Fruit fly (Drosophila melanogaster): ENCODE results near the gene CG6834.

CG6834 gene

DNA sequence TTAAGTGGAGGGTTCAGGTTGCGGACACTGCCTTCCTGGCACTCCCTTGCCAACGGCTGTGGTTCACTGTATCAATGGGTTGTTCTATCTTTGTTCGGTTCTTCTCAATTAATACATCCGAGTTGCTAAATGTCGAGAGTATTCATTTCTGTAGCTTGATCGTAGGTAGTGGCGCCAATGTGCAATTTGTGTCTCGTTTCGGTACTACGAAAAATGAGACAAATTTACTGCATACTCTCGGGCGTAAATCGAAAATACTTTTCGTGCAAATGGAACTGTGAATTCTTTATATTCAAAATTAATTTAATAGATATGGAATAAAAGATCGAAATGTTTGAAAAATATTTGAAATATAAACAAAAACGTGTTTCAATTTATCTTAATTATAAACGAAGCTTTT is 22.4 kb downstream of the CG6834 start:
- TF ChIP-seq psq (optimal IDR thresholded peaks at IDR 0.05) (no peak), Dll (optimal IDR thresholded peaks at IDR 0.05) (no peak), pan (optimal IDR thresholded peaks at IDR 0.05) (no peak), CG8478 (optimal IDR thresholded peaks at IDR 0.05) (no peak), EcR (GFP tag; optimal IDR thresholded peaks at IDR 0.05) (no peak), usp (GFP tag; optimal IDR thresholded peaks at IDR 0.05) (no peak)

DNA sequence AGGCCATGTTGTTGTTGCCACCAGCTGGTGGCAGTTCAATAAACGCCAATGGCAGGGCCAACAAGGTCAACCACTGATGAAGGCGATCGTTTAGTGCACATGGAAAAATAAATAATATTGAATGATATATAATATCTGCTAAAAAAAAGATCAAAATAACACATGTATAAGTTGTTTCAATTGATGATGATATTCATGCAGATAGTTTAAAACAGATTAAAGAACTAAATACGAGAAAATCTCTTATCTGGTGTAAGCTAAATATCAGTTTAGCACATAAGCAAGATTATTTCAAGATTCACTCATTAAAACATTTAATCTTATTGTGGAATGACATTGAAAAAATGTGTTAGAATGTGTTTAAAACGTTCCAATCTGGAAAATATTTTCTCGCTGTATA is 24.5 kb downstream of the CG6834 start:
- no peak for TF ChIP-seq CG8478 (optimal IDR thresholded peaks at IDR 0.05)
- no peak for TF ChIP-seq Dll (optimal IDR thresholded peaks at IDR 0.05)

DNA sequence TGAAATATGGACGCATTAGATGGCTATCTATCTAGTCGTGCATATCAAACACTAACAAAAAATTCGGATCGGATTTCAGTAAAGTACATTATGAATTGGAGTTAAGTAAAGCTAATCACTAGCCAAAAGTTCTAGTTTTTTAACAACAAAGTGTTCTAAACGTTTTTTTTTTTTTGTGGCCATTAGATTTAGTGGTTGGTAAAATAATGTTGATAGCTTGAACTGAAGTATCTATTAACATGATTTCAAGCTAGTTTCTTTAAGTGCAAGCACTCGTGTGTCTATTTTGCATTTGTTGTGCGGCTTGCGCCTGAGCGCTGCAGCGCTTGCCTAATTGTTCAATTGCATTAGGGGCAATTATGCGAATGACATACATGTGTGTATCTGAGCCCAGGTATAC is 25.3 kb downstream of the CG6834 start:
- TF ChIP-seq EcR (GFP tag; optimal IDR thresholded peaks at IDR 0.05), result no peak
- no peak for TF ChIP-seq pan (optimal IDR thresholded peaks at IDR 0.05)
- TF ChIP-seq usp (GFP tag; optimal IDR thresholded peaks at IDR 0.05), result no peak
- no peak for TF ChIP-seq CG8478 (optimal IDR thresholded peaks at IDR 0.05)
- no peak for TF ChIP-seq psq (optimal IDR thresholded peaks at IDR 0.05)
- no peak for TF ChIP-seq Dll (optimal IDR thresholded peaks at IDR 0.05)

- TF ChIP-seq Dll (optimal IDR thresholded peaks at IDR 0.05) (no peak), pan (optimal IDR thresholded peaks at IDR 0.05) (no peak), EcR (GFP tag; optimal IDR thresholded peaks at IDR 0.05) (no peak), psq (optimal IDR thresholded peaks at IDR 0.05) (no peak), usp (GFP tag; optimal IDR thresholded peaks at IDR 0.05) (no peak), CG8478 (optimal IDR thresholded peaks at IDR 0.05) (no peak)
These were observed 26.2 kb downstream of the CG6834 start for dm6 chr3R:11661712-11662111.

DNA sequence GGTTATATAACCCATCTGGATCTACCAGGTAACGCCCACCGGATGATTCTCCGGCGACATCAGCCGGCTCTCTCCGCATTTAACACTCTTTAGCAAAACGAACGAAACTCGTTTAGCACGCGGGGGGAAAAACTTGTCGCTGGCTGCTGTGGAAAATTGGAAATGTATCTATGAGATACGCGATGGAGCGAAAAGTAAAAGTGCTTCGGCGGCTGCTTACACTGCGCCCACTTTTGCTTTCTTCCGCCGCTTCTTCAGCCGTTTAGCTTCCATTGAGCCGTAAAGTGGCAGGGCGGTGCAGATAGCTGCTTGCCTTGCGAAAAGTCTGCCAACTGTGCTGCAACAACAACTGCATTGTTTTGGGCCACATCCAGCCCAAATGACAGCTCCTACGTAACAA is 26.7 kb downstream of the CG6834 start:
- no peak for TF ChIP-seq pan (optimal IDR thresholded peaks at IDR 0.05)
- TF ChIP-seq psq (optimal IDR thresholded peaks at IDR 0.05), result no peak
- TF ChIP-seq CG8478 (optimal IDR thresholded peaks at IDR 0.05), result no peak
- no peak for TF ChIP-seq Dll (optimal IDR thresholded peaks at IDR 0.05)
- TF ChIP-seq EcR (GFP tag; optimal IDR thresholded peaks at IDR 0.05), result no peak
- no peak for TF ChIP-seq usp (GFP tag; optimal IDR thresholded peaks at IDR 0.05)

dm6 chr3R:11657786-11658193 is 30.1 kb downstream of the CG6834 start:
- TF ChIP-seq usp (GFP tag; optimal IDR thresholded peaks at IDR 0.05) (no peak), psq (optimal IDR thresholded peaks at IDR 0.05) (no peak), CG8478 (optimal IDR thresholded peaks at IDR 0.05) (no peak), EcR (GFP tag; optimal IDR thresholded peaks at IDR 0.05) (no peak), Dll (optimal IDR thresholded peaks at IDR 0.05) (no peak), pan (optimal IDR thresholded peaks at IDR 0.05) (no peak)

- TF ChIP-seq EcR (GFP tag; optimal IDR thresholded peaks at IDR 0.05) (no peak), Dll (optimal IDR thresholded peaks at IDR 0.05) (no peak), pan (optimal IDR thresholded peaks at IDR 0.05) (no peak), psq (optimal IDR thresholded peaks at IDR 0.05) (no peak), CG8478 (optimal IDR thresholded peaks at IDR 0.05) (no peak), usp (GFP tag; optimal IDR thresholded peaks at IDR 0.05) (no peak)
These were observed 31.2 kb downstream of the CG6834 start for dm6 chr3R:11656614-11657216.

dm6 chr3R:11655873-11656374 is 32.0 kb downstream of the CG6834 start, which contains the start of gene CG42327:
Gene CG42327 (plus strand): TSS chr3R:11656149.
- TF ChIP-seq usp (GFP tag; optimal IDR thresholded peaks at IDR 0.05), result no peak
- no peak for TF ChIP-seq EcR (GFP tag; optimal IDR thresholded peaks at IDR 0.05)
- TF ChIP-seq pan (optimal IDR thresholded peaks at IDR 0.05), result no peak

DNA sequence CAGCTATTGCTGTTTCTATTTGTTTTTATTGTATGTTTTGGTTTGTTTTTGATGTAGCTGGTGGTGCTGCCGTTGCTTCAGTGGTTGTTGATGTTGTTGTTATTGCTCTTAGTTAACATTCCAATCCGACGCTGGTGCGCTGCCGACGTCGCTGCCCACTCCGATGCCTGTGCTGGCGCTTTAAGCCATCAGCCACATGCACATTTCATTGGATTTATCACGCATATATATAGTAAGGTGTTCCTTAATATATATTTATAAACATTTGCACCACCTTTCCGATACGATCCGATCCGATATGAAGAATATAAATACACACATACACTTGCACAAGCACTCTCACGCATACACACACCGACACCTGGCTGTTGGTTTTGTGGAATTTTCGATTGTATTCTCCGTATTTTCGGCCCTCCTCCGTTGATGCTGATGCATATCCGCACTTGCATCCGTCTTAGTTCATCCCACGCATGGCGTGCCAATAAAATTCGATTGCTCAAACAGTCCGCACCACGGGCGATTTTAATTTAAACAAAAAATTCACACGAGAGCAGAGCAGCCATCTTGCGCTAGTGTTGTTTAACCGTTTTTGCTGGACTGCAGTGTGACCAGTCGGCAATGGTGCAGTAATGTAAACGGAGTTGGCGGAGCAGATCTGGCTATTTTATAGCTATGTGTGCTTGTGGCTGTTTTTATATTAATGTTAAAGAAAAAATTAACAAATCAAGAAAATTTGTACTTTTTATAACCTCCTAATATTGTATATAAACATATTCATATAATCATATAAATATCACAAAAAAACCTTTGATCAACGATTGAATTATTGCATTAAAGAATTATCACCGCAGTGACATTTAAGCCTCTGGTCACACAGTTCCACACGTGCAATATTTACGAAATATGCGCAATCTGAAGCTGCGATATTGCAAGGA is 37.6 kb downstream of the CG6834 start, which contains the start of the genes Csk and Elp1:
TSS of gene Csk (minus strand) at position 602 of the 935 bp plus-strand sequence.
TSS of gene Elp1 (plus strand) at position 867 of the 935 bp plus-strand sequence.
- TF ChIP-seq CG8478 (optimal IDR thresholded peaks at IDR 0.05) (no peak), EcR (GFP tag; optimal IDR thresholded peaks at IDR 0.05) (no peak), usp (GFP tag; optimal IDR thresholded peaks at IDR 0.05) (no peak), pan (optimal IDR thresholded peaks at IDR 0.05) (no peak), Dll (optimal IDR thresholded peaks at IDR 0.05) (no peak)

DNA sequence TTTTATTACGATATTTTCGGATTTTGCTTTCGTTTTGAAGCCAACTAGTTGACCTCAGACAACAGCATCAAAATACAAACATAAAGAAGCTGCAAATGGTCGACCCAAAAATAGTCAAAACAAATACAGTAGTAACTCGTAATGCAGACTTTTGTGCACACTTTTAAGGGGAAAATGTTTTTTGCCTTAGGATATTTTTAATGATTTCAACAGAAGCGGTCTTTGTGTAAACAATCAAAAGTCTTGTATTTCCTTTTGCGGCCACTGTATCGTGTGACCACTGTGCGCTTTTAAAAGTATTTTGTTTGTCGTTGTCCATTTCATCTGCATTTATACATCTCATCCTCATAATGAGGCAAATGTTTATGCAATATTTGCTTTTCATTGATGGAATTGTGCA is 38.5 kb downstream of the CG6834 start:
- TF ChIP-seq Dll (optimal IDR thresholded peaks at IDR 0.05) (no peak), pan (optimal IDR thresholded peaks at IDR 0.05) (no peak), usp (GFP tag; optimal IDR thresholded peaks at IDR 0.05) (no peak), CG8478 (optimal IDR thresholded peaks at IDR 0.05) (no peak), psq (optimal IDR thresholded peaks at IDR 0.05) (no peak), EcR (GFP tag; optimal IDR thresholded peaks at IDR 0.05) (no peak)

DNA sequence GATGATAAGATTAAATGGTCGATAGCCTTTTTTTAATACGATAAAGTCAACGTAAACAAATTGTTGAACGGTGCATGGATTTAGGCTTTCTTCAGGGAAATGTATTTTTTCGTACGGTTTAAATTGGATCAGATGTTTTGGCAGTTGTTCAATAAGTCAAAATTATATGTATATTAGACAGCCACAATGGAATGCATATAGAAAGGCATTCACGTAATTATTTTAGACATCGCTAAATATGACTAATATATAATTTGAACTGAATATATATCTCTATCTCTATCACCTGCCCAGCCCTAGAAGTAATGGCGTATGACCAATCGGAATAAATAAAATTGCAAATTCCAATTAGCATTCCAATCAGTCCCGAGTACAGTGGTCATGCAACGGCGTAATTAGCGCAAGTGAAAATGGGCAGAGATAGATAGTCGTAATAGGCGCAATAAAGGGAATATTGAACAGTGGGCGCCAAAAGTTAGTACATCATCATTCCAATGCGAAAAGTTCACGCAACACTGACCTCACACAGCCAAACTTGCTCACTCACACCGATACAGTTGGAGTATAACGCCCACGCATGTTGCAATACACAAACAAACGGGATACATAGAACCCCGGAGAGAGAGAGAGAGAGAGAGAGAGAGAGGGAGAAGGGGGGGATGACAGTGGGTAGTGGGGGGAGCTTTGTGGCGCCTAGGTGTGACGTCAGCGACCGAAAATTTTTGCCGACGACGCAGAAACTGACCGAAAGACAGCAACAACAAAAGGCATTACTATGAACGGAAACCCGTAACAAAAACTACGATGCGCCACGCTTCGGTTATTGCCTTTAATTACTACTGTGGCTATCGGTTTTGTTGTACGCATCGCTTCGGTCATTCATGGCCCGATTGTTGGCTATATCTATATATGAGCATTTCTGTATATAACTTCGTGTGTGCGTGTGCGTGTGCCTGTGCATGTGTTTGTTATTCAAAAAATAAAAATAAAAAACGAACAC is 39.3 kb downstream of the CG6834 start:
- TF ChIP-seq CG8478 (optimal IDR thresholded peaks at IDR 0.05) (no peak), EcR (GFP tag; optimal IDR thresholded peaks at IDR 0.05) (peak in 1 of 2 experiments; percentile 12)
